Fruit fly (Drosophila melanogaster): ENCODE results near the gene trbl.

- TF ChIP-seq CG8478 (optimal IDR thresholded peaks at IDR 0.05), result no peak
- no peak for TF ChIP-seq EcR (GFP tag; optimal IDR thresholded peaks at IDR 0.05)
- no peak for TF ChIP-seq psq (optimal IDR thresholded peaks at IDR 0.05)
- TF ChIP-seq usp (GFP tag; optimal IDR thresholded peaks at IDR 0.05), result no peak
- no peak for TF ChIP-seq pan (optimal IDR thresholded peaks at IDR 0.05)
Observed at dm6 chr3L:20413304-20413703, 11.9 kb upstream of the trbl start, which contains the start of gene zye.
